Worm (Caenorhabditis elegans) whole organism, L3 larva: Measurements from ENCODE around the gene H40L08.9.

Experiments
- ama-1 ChIP-seq: fragments of 150-350 bp; optimal IDR thresholded peaks from 2 replicates; lab custom pipeline; 2018
- elt-2 ChIP-seq: sonication (generic microtip); optimal IDR thresholded peaks from 2 replicates; lab custom pipeline; 2016; ENCODE audit warnings: missing genetic modification reagents, mild to moderate bottlenecking, missing genetic modification characterization, missing compliant biosample characterization
- elt-3 ChIP-seq, 3 experiments: fragments of 150-350 bp in 1 of 3; sonication (generic microtip) in 2 of 3; optimal IDR thresholded peaks; 2 replicates in 2 of 3; 4 replicates in 1 of 3; lab custom pipeline; 2014 to 2017; ENCODE audit warnings: missing biosample characterization in 3 of 3, missing genetic modification characterization in 3 of 3
- nhr-237 ChIP-seq: fragments of 150-350 bp; optimal IDR thresholded peaks from 2 replicates; lab custom pipeline; 2014; ENCODE audit warnings: missing biosample characterization, missing genetic modification characterization
- unc-39 ChIP-seq: sonication (generic microtip); optimal IDR thresholded peaks from 4 replicates; lab custom pipeline; 2017; ENCODE audit warnings: missing biosample characterization, missing genetic modification characterization
- unc-62 ChIP-seq: fragments of 150-350 bp; sonication (generic microtip); optimal IDR thresholded peaks from 4 replicates; lab custom pipeline; 2014; ENCODE audit warnings: missing biosample characterization, missing genetic modification reagents, missing genetic modification characterization
- ztf-11 ChIP-seq: fragments of 150-350 bp; optimal IDR thresholded peaks from 2 replicates; lab custom pipeline; 2014; ENCODE audit warnings: missing biosample characterization, missing genetic modification characterization

DNA sequence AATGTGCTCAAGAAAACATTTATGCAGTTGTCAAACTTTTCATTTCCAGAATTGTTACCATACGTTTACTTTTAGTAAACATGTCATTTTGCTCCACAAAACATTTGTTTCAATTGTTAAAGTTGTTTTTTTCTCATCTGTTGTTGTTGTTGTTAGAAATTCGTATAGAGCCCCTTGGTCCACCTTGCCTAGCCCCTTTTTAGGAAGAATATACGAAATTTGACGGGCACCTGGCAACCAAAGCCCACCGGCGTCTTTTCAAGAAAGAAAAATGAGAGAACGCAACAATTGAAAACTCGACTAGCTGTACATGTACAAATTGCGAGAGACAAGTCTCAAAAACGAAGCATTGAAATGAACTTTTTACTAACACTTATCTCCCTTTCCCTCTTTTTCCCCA is 8.1 kb upstream of the H40L08.9 start, which contains the start of gene F09B12.5:
- no peak for TF ChIP-seq ztf-11 (tag; lab: Kevin White, UChicago)
- no peak for TF ChIP-seq elt-2
- no peak for TF ChIP-seq ama-1 (lab: Kevin White, UChicago)
- no peak for TF ChIP-seq elt-3 (tag; optimal IDR thresholded peaks at IDR 0.05; lab: Kevin White, UChicago)
- no peak for TF ChIP-seq nhr-237
- no peak for TF ChIP-seq unc-39
- no peak for TF ChIP-seq unc-62 (GFP tag; lab: Kevin White, UChicago)
